Fruit fly (Drosophila melanogaster) whole organism, embryonic: Measurements from ENCODE around the gene E23.

ENCODE experiments used
- B-H1 ChIP-seq: fragments of 200-800 bp; sonication (Bioruptor generic); IDR thresholded peaks from 3 replicates; pipeline ENCODE4 v1.3.6; 2022; ENCODE audit warnings: missing biosample characterization, missing genetic modification characterization
- CG10274 ChIP-seq: fragments of 200-800 bp; sonication (Bioruptor generic); optimal IDR thresholded peaks from 3 replicates; lab custom pipeline; 2017; ENCODE audit warnings: missing biosample characterization, mild to moderate bottlenecking, missing genetic modification characterization
- CG10431 ChIP-seq: fragments of 200-800 bp; sonication (Bioruptor generic); optimal IDR thresholded peaks from 3 replicates; lab custom pipeline; 2018; ENCODE audit warnings: missing biosample characterization, mild to moderate bottlenecking, missing genetic modification characterization
- CG11398 ChIP-seq: fragments of 200-800 bp; sonication (Bioruptor generic); optimal IDR thresholded peaks from 2 replicates; lab custom pipeline; 2016; ENCODE audit warnings: missing biosample characterization, missing genetic modification characterization
- CG11560 ChIP-seq: fragments of 200-800 bp; sonication (Bioruptor generic); IDR thresholded peaks from 3 replicates; pipeline ENCODE4 v1.3.6; 2022; ENCODE audit warnings: missing biosample characterization, missing genetic modification characterization
- CG12236 ChIP-seq: fragments of 200-800 bp; sonication (Bioruptor generic); optimal IDR thresholded peaks from 2 replicates; lab custom pipeline; 2016; ENCODE audit warnings: missing biosample characterization, missing genetic modification characterization
- CG12769 ChIP-seq: fragments of 200-800 bp; sonication (Bioruptor generic); optimal IDR thresholded peaks from 2 replicates; lab custom pipeline; 2019; ENCODE audit warnings: missing biosample characterization, mild to moderate bottlenecking, missing genetic modification characterization, moderate library complexity
- CG14014 ChIP-seq: fragments of 200-800 bp; sonication (Bioruptor generic); IDR thresholded peaks from 2 replicates; pipeline ENCODE4 v1.3.6; 2022; ENCODE audit warnings: missing biosample characterization, missing genetic modification characterization
- CG15073 ChIP-seq: fragments of 200-800 bp; sonication (Bioruptor generic); optimal IDR thresholded peaks from 2 replicates; lab custom pipeline; 2016; ENCODE audit warnings: missing biosample characterization, missing genetic modification characterization
- CG15479 ChIP-seq: fragments of 200-800 bp; sonication (Bioruptor generic); optimal IDR thresholded peaks from 3 replicates; lab custom pipeline; 2019; ENCODE audit warnings: missing biosample characterization, mild to moderate bottlenecking, missing genetic modification characterization, moderate library complexity
- CG15601 ChIP-seq: fragments of 200-800 bp; sonication (Bioruptor generic); optimal IDR thresholded peaks from 3 replicates; lab custom pipeline; 2019; ENCODE audit warnings: missing biosample characterization, mild to moderate bottlenecking, missing genetic modification characterization, moderate library complexity
- CG17328 ChIP-seq: fragments of 200-800 bp; sonication (Bioruptor generic); IDR thresholded peaks from 2 replicates; pipeline ENCODE4 v1.3.6; 2022; ENCODE audit warnings: missing biosample characterization, missing genetic modification characterization
- CG18011 ChIP-seq: fragments of 200-800 bp; sonication (Bioruptor generic); optimal IDR thresholded peaks from 2 replicates; lab custom pipeline; 2017; ENCODE audit warnings: missing biosample characterization, missing genetic modification characterization, mild to moderate bottlenecking, moderate library complexity, missing genotype
- CG18599 ChIP-seq: fragments of 200-800 bp; sonication (Bioruptor generic); optimal IDR thresholded peaks from 3 replicates; lab custom pipeline; 2017; ENCODE audit warnings: missing biosample characterization, missing genetic modification characterization, mild to moderate bottlenecking, moderate library complexity, missing genetic modification reagents
- CG18619 ChIP-seq: fragments of 200-800 bp; sonication (Bioruptor generic); optimal IDR thresholded peaks from 3 replicates; lab custom pipeline; 2017; ENCODE audit warnings: missing biosample characterization, mild to moderate bottlenecking, missing genetic modification characterization
- CG2129 ChIP-seq: fragments of 200-800 bp; sonication (Bioruptor generic); IDR thresholded peaks from 2 replicates; pipeline ENCODE4 v1.3.6; 2022; ENCODE audit warnings: missing biosample characterization, missing genetic modification characterization; ENCODE audit not compliant: partially characterized antibody
- CG4854 ChIP-seq: fragments of 200-800 bp; sonication (Bioruptor generic); optimal IDR thresholded peaks from 2 replicates; lab custom pipeline; 2016; ENCODE audit warnings: missing biosample characterization, missing genetic modification characterization, inconsistent platforms
- CG6765 ChIP-seq: fragments of 200-800 bp; sonication (Bioruptor generic); optimal IDR thresholded peaks from 3 replicates; lab custom pipeline; 2017; ENCODE audit warnings: missing biosample characterization, mild to moderate bottlenecking, missing genetic modification characterization
- CG7372 ChIP-seq: fragments of 200-800 bp; sonication (Bioruptor generic); IDR thresholded peaks from 2 replicates; pipeline ENCODE4 v1.3.6; 2022; ENCODE audit warnings: missing biosample characterization, missing genetic modification characterization
- CG7928 ChIP-seq: fragments of 200-800 bp; sonication (Bioruptor generic); optimal IDR thresholded peaks from 2 replicates; lab custom pipeline; 2017; ENCODE audit warnings: missing biosample characterization, mild to moderate bottlenecking, missing genetic modification characterization
- CG7963 ChIP-seq: fragments of 200-800 bp; sonication (Bioruptor generic); IDR thresholded peaks from 3 replicates; pipeline ENCODE4 v1.3.6; 2022; ENCODE audit warnings: missing biosample characterization, missing genetic modification characterization; ENCODE audit not compliant: partially characterized antibody
- CG8765 ChIP-seq: fragments of 200-800 bp; sonication (Bioruptor generic); IDR thresholded peaks from 2 replicates; pipeline ENCODE4 v1.3.6; 2022; ENCODE audit warnings: missing biosample characterization, missing genetic modification characterization
- CG9437 ChIP-seq: fragments of 200-800 bp; sonication (Bioruptor generic); optimal IDR thresholded peaks from 2 replicates; lab custom pipeline; 2018; ENCODE audit warnings: missing biosample characterization, mild to moderate bottlenecking, missing genetic modification characterization
- CG9797 ChIP-seq: fragments of 200-800 bp; sonication (Bioruptor generic); optimal IDR thresholded peaks from 3 replicates; lab custom pipeline; 2018; ENCODE audit warnings: missing biosample characterization, mild to moderate bottlenecking, missing genetic modification characterization
- Dip3 ChIP-seq: fragments of 200-800 bp; sonication (Bioruptor generic); optimal IDR thresholded peaks from 3 replicates; lab custom pipeline; 2016; ENCODE audit warnings: missing biosample characterization, missing genetic modification characterization
- Hey ChIP-seq: fragments of 200-800 bp; sonication (Bioruptor generic); optimal IDR thresholded peaks from 3 replicates; lab custom pipeline; 2018; ENCODE audit warnings: missing biosample characterization, mild to moderate bottlenecking, missing genetic modification characterization
- Nf-YB ChIP-seq: fragments of 200-800 bp; sonication (Bioruptor generic); optimal IDR thresholded peaks from 3 replicates; lab custom pipeline; 2019; ENCODE audit warnings: missing biosample characterization, mild to moderate bottlenecking, missing genetic modification characterization, moderate library complexity
- Side ChIP-seq: fragments of 200-800 bp; sonication (Bioruptor generic); optimal IDR thresholded peaks from 2 replicates; lab custom pipeline; 2016; ENCODE audit warnings: missing biosample characterization, missing genetic modification characterization
- Six4 ChIP-seq: fragments of 200-800 bp; sonication (Bioruptor generic); optimal IDR thresholded peaks from 2 replicates; lab custom pipeline; 2016; ENCODE audit warnings: missing biosample characterization, missing genetic modification characterization
- Sry-δ ChIP-seq: fragments of 200-800 bp; sonication (Bioruptor generic); optimal IDR thresholded peaks from 2 replicates; lab custom pipeline; 2016; ENCODE audit warnings: missing biosample characterization, missing genetic modification characterization
- Ssrp ChIP-seq: fragments of 200-800 bp; sonication (Bioruptor generic); optimal IDR thresholded peaks from 2 replicates; lab custom pipeline; 2018; ENCODE audit warnings: missing biosample characterization, mild to moderate bottlenecking, missing genetic modification characterization, moderate library complexity
- Vsx1 ChIP-seq: fragments of 200-800 bp; sonication (Bioruptor generic); optimal IDR thresholded peaks from 2 replicates; lab custom pipeline; 2017; ENCODE audit warnings: missing biosample characterization, mild to moderate bottlenecking, missing genetic modification characterization, missing genetic modification reagents
- ash1 ChIP-seq: fragments of 200-800 bp; sonication (Bioruptor generic); optimal IDR thresholded peaks from 2 replicates; lab custom pipeline; 2018; ENCODE audit warnings: missing biosample characterization, mild to moderate bottlenecking, missing genetic modification characterization
- dmrt99B ChIP-seq: fragments of 200-800 bp; sonication (Bioruptor generic); optimal IDR thresholded peaks from 2 replicates; lab custom pipeline; 2018; ENCODE audit warnings: missing biosample characterization, mild to moderate bottlenecking, missing genetic modification characterization, moderate library complexity
- gcm2 ChIP-seq: fragments of 200-800 bp; sonication (Bioruptor generic); optimal IDR thresholded peaks from 2 replicates; lab custom pipeline; 2016; ENCODE audit warnings: missing biosample characterization, missing genetic modification characterization
- gfzf ChIP-seq: fragments of 200-800 bp; sonication (Bioruptor generic); optimal IDR thresholded peaks from 2 replicates; lab custom pipeline; 2016; ENCODE audit warnings: missing biosample characterization, mild to moderate bottlenecking, missing genetic modification characterization, moderate library complexity
- gro ChIP-seq: fragments of 200-800 bp; sonication (Bioruptor generic); optimal IDR thresholded peaks from 2 replicates; lab custom pipeline; 2016; ENCODE audit warnings: missing biosample characterization, missing genetic modification characterization
- hkb ChIP-seq, 2 experiments: fragments of 200-800 bp in 1 of 2; fragments of >200 bp in 1 of 2; sonication (Bioruptor generic) in 1 of 2; IDR thresholded peaks in 1 of 2; optimal IDR thresholded peaks in 1 of 2; 2 replicates each; pipeline versions ENCODE4 v1.3.6 to Lab custom; 2017 to 2022; ENCODE audit warnings: missing biosample characterization in 1 of 2, missing genetic modification characterization in 1 of 2
- ken ChIP-seq: fragments of 200-800 bp; sonication (Bioruptor generic); IDR thresholded peaks from 3 replicates; pipeline ENCODE4 v1.3.6; 2022; ENCODE audit warnings: missing biosample characterization, missing genetic modification characterization
- lab ChIP-seq: fragments of 200-800 bp; sonication (Bioruptor generic); optimal IDR thresholded peaks from 3 replicates; lab custom pipeline; 2017; ENCODE audit warnings: missing biosample characterization, missing genetic modification characterization, mild to moderate bottlenecking, moderate library complexity, missing genetic modification reagents
- lmd ChIP-seq: fragments of 200-800 bp; sonication (Bioruptor generic); IDR thresholded peaks from 2 replicates; pipeline ENCODE4 v1.3.6; 2022; ENCODE audit warnings: missing biosample characterization, missing genetic modification characterization
- nom ChIP-seq: fragments of 200-800 bp; sonication (Bioruptor generic); optimal IDR thresholded peaks from 2 replicates; lab custom pipeline; 2017; ENCODE audit warnings: missing biosample characterization, missing genetic modification characterization, mild to moderate bottlenecking, moderate library complexity, missing genetic modification reagents
- odd ChIP-seq: fragments of 200-800 bp; sonication (Bioruptor generic); optimal IDR thresholded peaks from 2 replicates; lab custom pipeline; 2017; ENCODE audit warnings: missing biosample characterization, mild to moderate bottlenecking, missing genetic modification characterization
- org-1 ChIP-seq: fragments of 200-800 bp; sonication (Bioruptor generic); optimal IDR thresholded peaks from 2 replicates; lab custom pipeline; 2017; ENCODE audit warnings: missing biosample characterization, missing genetic modification characterization
- p53 ChIP-seq: fragments of 200-800 bp; sonication (Bioruptor generic); optimal IDR thresholded peaks from 2 replicates; lab custom pipeline; 2016; ENCODE audit warnings: missing biosample characterization, missing genetic modification characterization
- pho ChIP-seq: fragments of 200-800 bp; sonication (Bioruptor generic); optimal IDR thresholded peaks from 2 replicates; lab custom pipeline; 2016; ENCODE audit warnings: missing biosample characterization, missing genetic modification characterization
- pita ChIP-seq: fragments of 200-800 bp; sonication (Bioruptor generic); optimal IDR thresholded peaks from 2 replicates; lab custom pipeline; 2017; ENCODE audit warnings: missing biosample characterization, mild to moderate bottlenecking, missing genetic modification characterization
- row ChIP-seq: fragments of 200-800 bp; sonication (Bioruptor generic); IDR thresholded peaks from 3 replicates; pipeline ENCODE4 v1.3.6; 2022; ENCODE audit warnings: missing biosample characterization, missing genetic modification characterization
- trh ChIP-seq: fragments of 200-800 bp; sonication (Bioruptor generic); optimal IDR thresholded peaks from 2 replicates; lab custom pipeline; 2016; ENCODE audit warnings: missing biosample characterization, missing genetic modification characterization
- tx ChIP-seq: fragments of 200-800 bp; sonication (Bioruptor generic); optimal IDR thresholded peaks from 2 replicates; lab custom pipeline; 2016; ENCODE audit warnings: missing biosample characterization, missing genetic modification characterization
- yki ChIP-seq: fragments of >200 bp; optimal IDR thresholded peaks from 3 replicates; lab custom pipeline; 2018
- zfh1 ChIP-seq: fragments of 200-800 bp; sonication (Bioruptor generic); IDR thresholded peaks from 3 replicates; pipeline ENCODE4 v1.3.6; 2022; ENCODE audit warnings: missing biosample characterization, missing genetic modification characterization

Gene E23

DNA sequence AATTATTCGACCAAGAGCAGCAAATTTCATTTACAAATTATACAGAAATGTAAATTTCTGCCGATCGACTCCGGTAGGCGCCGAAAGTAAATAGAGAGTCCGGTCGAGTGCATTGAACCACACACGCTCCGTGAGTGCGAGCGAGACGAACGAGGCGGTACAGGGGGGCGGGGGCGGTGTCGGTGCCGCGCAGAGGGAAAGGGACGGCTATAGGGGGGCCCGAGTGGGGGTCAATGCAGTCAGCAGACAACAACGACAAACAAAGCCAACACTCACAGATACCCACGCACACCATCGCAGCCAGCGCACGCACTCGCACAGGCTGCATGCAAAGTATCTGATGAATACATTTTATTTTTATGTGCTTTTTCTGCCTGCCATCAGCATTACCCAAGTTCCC lies 15.2 kb downstream of the E23 start (continued):
- TF ChIP-seq CG7928 (GFP tag; lab: Kevin White, UChicago), result no peak
- no peak for TF ChIP-seq ken
- no peak for TF ChIP-seq gcm2
- TF ChIP-seq CG18619 (GFP tag; lab: Kevin White, UChicago), result no peak
- no peak for TF ChIP-seq trh (GFP tag; lab: Kevin White, UChicago)
- no peak for TF ChIP-seq CG11560 (tag; lab: Robert Waterston, UW)
- TF ChIP-seq B-H1 (GFP tag; lab: Robert Waterston, UW), result no peak
- no peak for TF ChIP-seq lmd (GFP tag; lab: Robert Waterston, UW)
- TF ChIP-seq CG18011 (GFP tag; lab: Kevin White, UChicago), result no peak
- TF ChIP-seq nom (GFP tag; lab: Kevin White, UChicago), result peak; percentile 31
- TF ChIP-seq CG12769 (tag; lab: Kevin White, UChicago), result peak; percentile 3
- TF ChIP-seq ash1 (GFP tag; lab: Kevin White, UChicago), result no peak
- TF ChIP-seq hkb (optimal IDR thresholded peaks at IDR 0.05; lab: Kevin White, UChicago), result no peak
- TF ChIP-seq hkb (GFP tag; IDR thresholded peaks at IDR 0.05; lab: Robert Waterston, UW), result no peak
- TF ChIP-seq gfzf (GFP tag; lab: Kevin White, UChicago), result no peak
- TF ChIP-seq tx (GFP tag; lab: Kevin White, UChicago), result no peak
- TF ChIP-seq CG2129, result no peak
- no peak for TF ChIP-seq org-1 (GFP tag; lab: Kevin White, UChicago)
- no peak for TF ChIP-seq CG10274 (GFP tag; lab: Kevin White, UChicago)
- no peak for TF ChIP-seq CG15073 (GFP tag; lab: Kevin White, UChicago)
- no peak for TF ChIP-seq Nf-YB
- TF ChIP-seq p53 (GFP tag; lab: Kevin White, UChicago), result no peak
- no peak for TF ChIP-seq Side (GFP tag; lab: Kevin White, UChicago)
- no peak for TF ChIP-seq CG9797
- TF ChIP-seq CG9437, result no peak
- no peak for TF ChIP-seq pita (GFP tag; lab: Kevin White, UChicago)
- TF ChIP-seq CG8765, result no peak
- TF ChIP-seq CG18599 (GFP tag; lab: Kevin White, UChicago), result no peak
- TF ChIP-seq lab (GFP tag; lab: Kevin White, UChicago), result no peak
- no peak for TF ChIP-seq pho (GFP tag; lab: Kevin White, UChicago)
- no peak for TF ChIP-seq zfh1 (GFP tag; lab: Robert Waterston, UW)
- TF ChIP-seq odd (GFP tag; lab: Kevin White, UChicago), result no peak
- no peak for TF ChIP-seq CG6765 (GFP tag; lab: Kevin White, UChicago)
- TF ChIP-seq CG12236, result no peak
- TF ChIP-seq Ssrp (tag; lab: Kevin White, UChicago), result no peak
- TF ChIP-seq CG7963 (GFP tag; lab: Robert Waterston, UW), result no peak
- peak; percentile 20; the same call in 1 of the 2 replicates for TF ChIP-seq CG17328 (GFP tag; lab: Robert Waterston, UW)
- TF ChIP-seq Sry-δ (GFP tag; lab: Kevin White, UChicago), result no peak
- no peak for TF ChIP-seq dmrt99B
- TF ChIP-seq CG4854, result no peak
- TF ChIP-seq gro (GFP tag; lab: Kevin White, UChicago), result no peak
- TF ChIP-seq CG15479, result no peak
- no peak for TF ChIP-seq row (GFP tag; lab: Robert Waterston, UW)
- no peak for TF ChIP-seq yki (lab: Kevin White, UChicago)
- TF ChIP-seq CG7372 (GFP tag; lab: Robert Waterston, UW), result no peak
- TF ChIP-seq Six4 (GFP tag; lab: Kevin White, UChicago), result no peak
- TF ChIP-seq CG15601 (tag; lab: Kevin White, UChicago), result no peak
- TF ChIP-seq Hey, result no peak
- no peak for TF ChIP-seq CG11398 (GFP tag; lab: Kevin White, UChicago)
- TF ChIP-seq Vsx1 (GFP tag; lab: Kevin White, UChicago), result no peak
- no peak for TF ChIP-seq CG14014
- TF ChIP-seq Dip3 (GFP tag; lab: Kevin White, UChicago), result no peak
- no peak for TF ChIP-seq CG10431 (GFP tag; lab: Kevin White, UChicago)
